Fruit fly (Drosophila melanogaster): ENCODE results near the gene Ost48.

Gene Ost48

dm6 chrX:9136776-9137550 lies 21.4 kb downstream of the Ost48 start:
- peak; percentile 49 for TF ChIP-seq CG4424 (GFP tag; optimal IDR thresholded peaks at IDR 0.05)
- 0 out of 3 replicates have a peak, but pooled peaks have one; percentile 15 for TF ChIP-seq H15 (GFP tag; IDR thresholded peaks at IDR 0.05)
- TF ChIP-seq CG11560 (tag; IDR thresholded peaks at IDR 0.05): no peak
- no peak for TF ChIP-seq Vsx1 (GFP tag; optimal IDR thresholded peaks at IDR 0.05)
- peak; percentile 45 for TF ChIP-seq lab (GFP tag; optimal IDR thresholded peaks at IDR 0.05)
- no peak for TF ChIP-seq HLH4C (GFP tag; IDR thresholded peaks at IDR 0.05; ENCODE audit: partially characterized antibody)
- no peak for TF ChIP-seq CG11247 (GFP tag; IDR thresholded peaks at IDR 0.05)
- TF ChIP-seq CG13287 (GFP tag; IDR thresholded peaks at IDR 0.05; ENCODE audit: partially characterized antibody): no peak
- no peak for TF ChIP-seq cad (GFP tag; optimal IDR thresholded peaks at IDR 0.05)
- TF ChIP-seq Six4 (GFP tag; optimal IDR thresholded peaks at IDR 0.05): no peak
- peak; percentile 56 for TF ChIP-seq CG12391 (tag; optimal IDR thresholded peaks at IDR 0.05)
- no peak for TF ChIP-seq twi (tag; optimal IDR thresholded peaks at IDR 0.05)
- TF ChIP-seq CG4360 (GFP tag; IDR thresholded peaks at IDR 0.05): no peak
- no peak for TF ChIP-seq br (optimal IDR thresholded peaks at IDR 0.05)
- no peak for TF ChIP-seq CG16813 (GFP tag; IDR thresholded peaks at IDR 0.05; ENCODE audit: partially characterized antibody)
- TF ChIP-seq yki (optimal IDR thresholded peaks at IDR 0.05): no peak
- no peak for TF ChIP-seq ftz-f1 (GFP tag; optimal IDR thresholded peaks at IDR 0.05)
- no peak for TF ChIP-seq fd102C (GFP tag; optimal IDR thresholded peaks at IDR 0.05)
- 0 out of 2 replicates have a peak, but pooled peaks have one; percentile 46 for TF ChIP-seq ttk (GFP tag; IDR thresholded peaks at IDR 0.05)
- peak; percentile 39 for TF ChIP-seq Antp (GFP tag; optimal IDR thresholded peaks at IDR 0.05)
- peak; percentile 16 for TF ChIP-seq eyg (GFP tag; optimal IDR thresholded peaks at IDR 0.05)
- no peak for TF ChIP-seq D (optimal IDR thresholded peaks at IDR 0.05)
- peak; percentile 8 for TF ChIP-seq D (GFP tag; optimal IDR thresholded peaks at IDR 0.05)
- TF ChIP-seq CG4730 (GFP tag; IDR thresholded peaks at IDR 0.05): peak; percentile 38; the same call in 1 of the 2 replicates
- TF ChIP-seq Sry-β (GFP tag; optimal IDR thresholded peaks at IDR 0.05): no peak
- TF ChIP-seq CG2120 (GFP tag; optimal IDR thresholded peaks at IDR 0.05): peak; percentile 39
- TF ChIP-seq Nf-YC (tag; optimal IDR thresholded peaks at IDR 0.05): no peak
- peak; percentile 65 for TF ChIP-seq row (GFP tag; IDR thresholded peaks at IDR 0.05)
- peak; percentile 23; the same call in 2 of the 4 replicates for TF ChIP-seq Gug (GFP tag; IDR thresholded peaks at IDR 0.05)
- TF ChIP-seq repo (GFP tag; optimal IDR thresholded peaks at IDR 0.05): no peak
- no peak for TF ChIP-seq Jarid2 (GFP tag; optimal IDR thresholded peaks at IDR 0.05)
- TF ChIP-seq CG43689 (GFP tag; IDR thresholded peaks at IDR 0.05): no peak
- peak; percentile 37 for TF ChIP-seq D19A (tag; optimal IDR thresholded peaks at IDR 0.05)
- TF ChIP-seq cg (GFP tag; optimal IDR thresholded peaks at IDR 0.05): no peak
- peak; percentile 46 for TF ChIP-seq gsb-n (tag; optimal IDR thresholded peaks at IDR 0.05)
- peak; percentile 35 to 40 for TF ChIP-seq dpn (GFP tag; optimal IDR thresholded peaks at IDR 0.05)
- no peak for TF ChIP-seq CG3838 (GFP tag; optimal IDR thresholded peaks at IDR 0.05)
- TF ChIP-seq jigr1 (GFP tag; IDR thresholded peaks at IDR 0.05): no peak
- no peak for TF ChIP-seq Hmx (GFP tag; optimal IDR thresholded peaks at IDR 0.05)
- TF ChIP-seq Lhr (GFP tag; optimal IDR thresholded peaks at IDR 0.05): no peak
- peak; percentile 30 for TF ChIP-seq H2.0 (GFP tag; IDR thresholded peaks at IDR 0.05)
- TF ChIP-seq Dref (GFP tag; IDR thresholded peaks at IDR 0.05): no peak
- TF ChIP-seq CG5953 (GFP tag; IDR thresholded peaks at IDR 0.05): peak; percentile 28; the same call in 1 of the 2 replicates
- TF ChIP-seq knrl (GFP tag; IDR thresholded peaks at IDR 0.05; ENCODE audit: partially characterized antibody): no peak
- TF ChIP-seq Hey (tag; optimal IDR thresholded peaks at IDR 0.05): no peak
- peak; percentile 2 for TF ChIP-seq CG8089 (GFP tag; optimal IDR thresholded peaks at IDR 0.05)
- no peak for TF ChIP-seq luna (GFP tag; optimal IDR thresholded peaks at IDR 0.05)
- peak; percentile 4 for TF ChIP-seq NC2α (GFP tag; optimal IDR thresholded peaks at IDR 0.05)
- TF ChIP-seq B-H1 (GFP tag; IDR thresholded peaks at IDR 0.05): no peak
- TF ChIP-seq Meics (GFP tag; optimal IDR thresholded peaks at IDR 0.05): peak; percentile 45
- 0 out of 3 replicates have a peak, but pooled peaks have one; percentile 39 for TF ChIP-seq CG11456 (GFP tag; IDR thresholded peaks at IDR 0.05)
